Worm (Caenorhabditis elegans) whole organism, L3 larva: Measurements from ENCODE around the gene adbp-1.

Experiments
- R02D3.7 ChIP-seq: fragments of 150-350 bp; optimal IDR thresholded peaks from 2 replicates; lab custom pipeline; 2014; ENCODE audit warnings: missing biosample characterization, missing genetic modification characterization
- ZK546.5 ChIP-seq: sonication (generic microtip); optimal IDR thresholded peaks from 2 replicates; lab custom pipeline; 2017; ENCODE audit warnings: missing biosample characterization, missing genetic modification characterization
- aly-2 ChIP-seq: fragments of 150-350 bp; optimal IDR thresholded peaks from 2 replicates; lab custom pipeline; 2014; ENCODE audit warnings: missing biosample characterization, missing genetic modification characterization
- ama-1 ChIP-seq: fragments of 150-350 bp; optimal IDR thresholded peaks from 2 replicates; lab custom pipeline; 2018
- ceh-16 ChIP-seq: sonication (generic microtip); optimal IDR thresholded peaks from 2 replicates; lab custom pipeline; 2017; ENCODE audit warnings: missing biosample characterization, missing genetic modification characterization
- ceh-9 ChIP-seq: sonication (generic microtip); optimal IDR thresholded peaks from 2 replicates; lab custom pipeline; 2018; ENCODE audit warnings: missing biosample characterization, missing genetic modification characterization
- daf-12 ChIP-seq: fragments of 150-350 bp; optimal IDR thresholded peaks from 2 replicates; lab custom pipeline; 2014; ENCODE audit warnings: missing biosample characterization, missing genetic modification reagents, missing genetic modification characterization
- egl-27 ChIP-seq: sonication (generic microtip); optimal IDR thresholded peaks from 4 replicates; lab custom pipeline; 2017; ENCODE audit warnings: missing biosample characterization, missing genetic modification reagents, missing genetic modification characterization
- elt-2 ChIP-seq: sonication (generic microtip); optimal IDR thresholded peaks from 2 replicates; lab custom pipeline; 2016; ENCODE audit warnings: missing genetic modification reagents, mild to moderate bottlenecking, missing genetic modification characterization, missing compliant biosample characterization
- elt-3 ChIP-seq, 3 experiments: fragments of 150-350 bp in 1 of 3; sonication (generic microtip) in 2 of 3; optimal IDR thresholded peaks; 2 replicates in 2 of 3; 4 replicates in 1 of 3; lab custom pipeline; 2014 to 2017; ENCODE audit warnings: missing biosample characterization in 3 of 3, missing genetic modification characterization in 3 of 3
- fkh-10 ChIP-seq: sonication (generic microtip); optimal IDR thresholded peaks from 2 replicates; lab custom pipeline; 2017; ENCODE audit warnings: missing biosample characterization, missing genetic modification reagents, missing genetic modification characterization
- fkh-2 ChIP-seq: fragments of 150-350 bp; optimal IDR thresholded peaks from 2 replicates; lab custom pipeline; 2014; ENCODE audit warnings: missing biosample characterization, missing genetic modification reagents, missing genetic modification characterization
- fos-1 ChIP-seq: fragments of 150-350 bp; optimal IDR thresholded peaks from 2 replicates; lab custom pipeline; 2014; ENCODE audit warnings: missing biosample characterization, missing genetic modification characterization
- hmg-11 ChIP-seq: sonication (generic microtip); optimal IDR thresholded peaks from 2 replicates; lab custom pipeline; 2016; ENCODE audit warnings: missing genetic modification characterization, missing compliant biosample characterization
- jun-1 ChIP-seq: fragments of 150-350 bp; optimal IDR thresholded peaks from 2 replicates; lab custom pipeline; 2014; ENCODE audit warnings: missing biosample characterization, missing genetic modification reagents, missing genetic modification characterization
- lin-15B ChIP-seq: fragments of 150-350 bp; optimal IDR thresholded peaks from 2 replicates; lab custom pipeline; 2014; ENCODE audit warnings: missing biosample characterization, missing genetic modification characterization
- lin-39 ChIP-seq: fragments of 150-350 bp; optimal IDR thresholded peaks from 2 replicates; lab custom pipeline; 2018; ENCODE audit warnings: missing biosample characterization, missing genetic modification reagents, missing genetic modification characterization
- lsy-12 ChIP-seq: sonication (generic microtip); optimal IDR thresholded peaks from 2 replicates; lab custom pipeline; 2016; ENCODE audit warnings: mild to moderate bottlenecking, missing genetic modification characterization, missing compliant biosample characterization
- mdl-1 ChIP-seq: fragments of 150-350 bp; optimal IDR thresholded peaks from 2 replicates; lab custom pipeline; 2014; ENCODE audit warnings: missing biosample characterization, missing genetic modification characterization
- mml-1 ChIP-seq: fragments of 150-350 bp; sonication (generic microtip); optimal IDR thresholded peaks from 3 replicates; lab custom pipeline; 2014; ENCODE audit warnings: missing biosample characterization, missing genetic modification characterization
- nhr-11 ChIP-seq: fragments of 150-350 bp; optimal IDR thresholded peaks from 2 replicates; lab custom pipeline; 2014; ENCODE audit warnings: missing biosample characterization, missing genetic modification characterization
- nhr-12 ChIP-seq: fragments of 150-350 bp; optimal IDR thresholded peaks from 2 replicates; lab custom pipeline; 2014; ENCODE audit warnings: missing biosample characterization, missing genetic modification characterization
- nhr-23 ChIP-seq: fragments of 150-350 bp; optimal IDR thresholded peaks from 2 replicates; lab custom pipeline; 2014; ENCODE audit warnings: missing biosample characterization, missing genetic modification reagents, missing genetic modification characterization
- nhr-237 ChIP-seq: fragments of 150-350 bp; optimal IDR thresholded peaks from 2 replicates; lab custom pipeline; 2014; ENCODE audit warnings: missing biosample characterization, missing genetic modification characterization
- nhr-25 ChIP-seq: sonication (generic microtip); optimal IDR thresholded peaks from 2 replicates; lab custom pipeline; 2017; ENCODE audit warnings: missing biosample characterization, missing genetic modification characterization
- nhr-28 ChIP-seq: fragments of 150-350 bp; optimal IDR thresholded peaks from 2 replicates; lab custom pipeline; 2014; ENCODE audit warnings: missing biosample characterization, missing genetic modification characterization
- nhr-43 ChIP-seq: sonication (generic microtip); optimal IDR thresholded peaks from 2 replicates; lab custom pipeline; 2016; ENCODE audit warnings: mild to moderate bottlenecking, missing genetic modification characterization, missing compliant biosample characterization; ENCODE audit not compliant: poor library complexity, severe bottlenecking
- nhr-67 ChIP-seq: fragments of 150-350 bp; optimal IDR thresholded peaks from 2 replicates; lab custom pipeline; 2014; ENCODE audit warnings: missing biosample characterization, missing genetic modification characterization
- nhr-76 ChIP-seq: fragments of 150-350 bp; sonication (generic microtip); optimal IDR thresholded peaks from 5 replicates; lab custom pipeline; 2014; ENCODE audit warnings: missing biosample characterization, missing genetic modification characterization
- nhr-77 ChIP-seq: fragments of 150-350 bp; optimal IDR thresholded peaks from 2 replicates; lab custom pipeline; 2014; ENCODE audit warnings: missing biosample characterization, missing genetic modification characterization
- pqm-1 ChIP-seq: fragments of 150-350 bp; optimal IDR thresholded peaks from 2 replicates; lab custom pipeline; 2017; ENCODE audit warnings: missing biosample characterization, missing genetic modification characterization, inconsistent platforms
- sea-2 ChIP-seq: fragments of 150-350 bp; sonication (generic microtip); optimal IDR thresholded peaks from 4 replicates; lab custom pipeline; 2014; ENCODE audit warnings: missing biosample characterization, missing genetic modification reagents, missing genetic modification characterization
- skn-1 ChIP-seq: fragments of 150-350 bp; optimal IDR thresholded peaks from 2 replicates; lab custom pipeline; 2014; ENCODE audit warnings: missing biosample characterization, missing genetic modification characterization
- tbx-2 ChIP-seq: sonication (generic microtip); optimal IDR thresholded peaks from 2 replicates; lab custom pipeline; 2016; ENCODE audit warnings: mild to moderate bottlenecking, missing genetic modification characterization, missing compliant biosample characterization
- unc-39 ChIP-seq: sonication (generic microtip); optimal IDR thresholded peaks from 4 replicates; lab custom pipeline; 2017; ENCODE audit warnings: missing biosample characterization, missing genetic modification characterization
- unc-62 ChIP-seq: fragments of 150-350 bp; sonication (generic microtip); optimal IDR thresholded peaks from 4 replicates; lab custom pipeline; 2014; ENCODE audit warnings: missing biosample characterization, missing genetic modification reagents, missing genetic modification characterization
- zag-1 ChIP-seq: fragments of 150-350 bp; optimal IDR thresholded peaks from 2 replicates; lab custom pipeline; 2014; ENCODE audit warnings: missing biosample characterization, missing genetic modification characterization
- ztf-11 ChIP-seq: fragments of 150-350 bp; optimal IDR thresholded peaks from 2 replicates; lab custom pipeline; 2014; ENCODE audit warnings: missing biosample characterization, missing genetic modification characterization

adbp-1 gene

DNA sequence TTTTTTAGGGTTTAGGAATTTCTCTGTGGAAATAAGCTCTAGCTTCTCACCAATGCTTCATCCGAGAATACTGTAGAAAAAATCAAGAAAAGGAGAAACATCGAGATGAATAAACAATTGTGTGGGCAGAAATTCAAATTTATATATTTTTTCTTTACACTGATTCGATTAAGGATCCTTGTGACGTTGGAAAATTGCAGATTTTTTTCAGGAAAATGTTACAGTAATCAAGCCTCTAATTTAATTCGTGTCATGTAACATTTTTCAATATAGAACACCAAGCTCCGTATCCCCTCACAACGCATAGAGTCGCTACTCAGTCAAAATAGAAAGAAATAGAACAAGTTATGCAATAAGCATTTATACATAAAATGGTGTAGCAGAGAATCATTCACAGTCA is 32.4 kb downstream of the adbp-1 start, which contains the start of gene W02B12.16:
Gene W02B12.16 (minus strand): TSS at position 101 of the 400 bp plus-strand sequence.
- TF ChIP-seq nhr-43 (tag; lab: Kevin White, UChicago) (peak; percentile 2), nhr-77 (tag; lab: Kevin White, UChicago) (no peak)
- TF ChIP-seq, all 47 proteins: peak for 1

DNA sequence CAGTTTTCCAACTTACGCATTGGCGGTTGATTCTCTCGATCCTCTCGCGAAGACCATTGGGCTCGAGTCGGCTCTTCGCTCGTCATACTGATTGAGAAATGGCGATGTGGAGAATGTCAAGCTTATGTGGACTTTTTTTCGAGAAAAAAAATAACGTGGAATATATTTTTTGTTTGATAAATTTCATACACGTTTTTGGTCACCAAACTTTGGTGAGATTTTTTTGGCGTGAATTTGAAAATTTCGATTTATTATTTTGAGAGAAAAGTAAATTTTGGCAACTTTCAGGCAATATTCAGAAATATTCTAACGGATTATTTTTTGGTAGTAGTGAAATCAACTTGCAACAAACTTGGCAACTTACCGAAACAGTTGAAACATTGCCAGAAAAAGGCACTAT is 35.1 kb downstream of the adbp-1 start, which contains the start of gene W02B12.12:
Gene W02B12.12 (minus strand): TSS at position 101 of the 400 bp plus-strand sequence.
- no peak for TF ChIP-seq lin-15B
- TF ChIP-seq unc-62 (GFP tag; lab: Kevin White, UChicago) = no peak
- TF ChIP-seq sea-2 = no peak
- no peak for TF ChIP-seq lsy-12 (tag; lab: Kevin White, UChicago)
- TF ChIP-seq nhr-67 (tag; lab: Kevin White, UChicago) = no peak
- TF ChIP-seq elt-2 (tag; lab: Kevin White, UChicago) = no peak
- TF ChIP-seq nhr-12 (tag; lab: Kevin White, UChicago) = no peak
- no peak for TF ChIP-seq aly-2 (tag; lab: Kevin White, UChicago)
- TF ChIP-seq ztf-11 (tag; lab: Kevin White, UChicago) = no peak
- no peak for TF ChIP-seq unc-39 (tag; lab: Kevin White, UChicago)

DNA sequence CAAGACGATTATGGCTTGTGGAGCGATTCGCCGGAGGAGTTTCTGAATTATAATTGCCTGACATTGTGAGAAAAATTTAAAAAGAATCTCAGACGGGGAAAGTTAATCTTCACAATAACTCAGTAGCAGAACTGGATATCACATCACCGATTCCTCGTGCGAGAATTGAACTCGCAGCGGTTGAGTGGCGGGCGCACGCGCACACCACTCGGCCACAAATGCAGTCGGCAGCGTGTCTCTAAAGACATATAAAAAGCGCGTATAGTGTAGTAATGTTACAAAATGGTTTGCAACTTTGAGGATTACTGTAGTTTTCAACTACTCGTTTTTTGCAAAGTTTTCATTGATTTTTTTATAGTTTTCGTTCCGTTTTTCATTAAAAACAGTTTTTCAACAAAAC is 40.6 kb downstream of the adbp-1 start:
- TF ChIP-seq fos-1 (tag; lab: Kevin White, UChicago) (no peak), lin-15B (peak; percentile 32), ztf-11 (tag; lab: Kevin White, UChicago) (no peak), jun-1 (tag; lab: Kevin White, UChicago) (peak; percentile 9), nhr-23 (tag; lab: Kevin White, UChicago) (peak; percentile 36), skn-1 (tag; lab: Kevin White, UChicago) (peak; percentile 48), nhr-77 (tag; lab: Kevin White, UChicago) (peak; percentile 50), hmg-11 (tag; lab: Kevin White, UChicago) (peak; percentile 93), ceh-16 (tag; lab: Kevin White, UChicago) (peak; percentile 34), tbx-2 (tag; lab: Kevin White, UChicago) (peak; percentile 47), nhr-25 (tag; lab: Kevin White, UChicago) (peak; percentile 77), lin-39 (tag; lab: Kevin White, UChicago) (peak; percentile 81), lsy-12 (tag; lab: Kevin White, UChicago) (peak; percentile 91), unc-39 (tag; lab: Kevin White, UChicago) (no peak), sea-2 (no peak), pqm-1 (tag; lab: Kevin White, UChicago) (peak; percentile 29), ceh-9 (no peak), nhr-43 (tag; lab: Kevin White, UChicago) (peak; percentile 86), ama-1 (lab: Kevin White, UChicago) (no peak), elt-2 (tag; lab: Kevin White, UChicago) (peak; percentile 54)

DNA sequence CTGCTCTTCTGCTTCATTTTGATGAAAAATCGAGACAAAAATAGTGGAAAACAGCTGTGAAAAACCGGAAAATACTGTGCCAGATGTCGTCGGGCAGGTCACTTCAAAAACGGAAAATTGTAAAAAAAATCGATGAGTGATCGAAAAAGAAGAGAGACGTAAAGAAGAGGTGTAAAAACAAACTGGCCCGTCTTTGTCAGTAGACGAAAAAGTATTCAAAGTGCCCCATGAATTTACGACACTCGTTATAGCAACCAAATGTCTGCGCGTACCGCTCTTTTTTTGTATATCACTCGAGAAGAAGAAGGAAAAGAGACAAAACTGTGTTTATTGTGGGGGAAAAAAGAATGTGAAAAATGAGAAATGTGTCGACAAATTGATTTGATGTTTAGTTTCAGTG is 41.2 kb downstream of the adbp-1 start, which contains the start of gene twk-5:
Gene twk-5 (minus strand): TSS at position 101 of the 400 bp plus-strand sequence.
- TF ChIP-seq aly-2 (tag; lab: Kevin White, UChicago) (no peak), ama-1 (lab: Kevin White, UChicago) (peak; percentile 39), nhr-43 (tag; lab: Kevin White, UChicago) (no peak), skn-1 (tag; lab: Kevin White, UChicago) (no peak)

DNA sequence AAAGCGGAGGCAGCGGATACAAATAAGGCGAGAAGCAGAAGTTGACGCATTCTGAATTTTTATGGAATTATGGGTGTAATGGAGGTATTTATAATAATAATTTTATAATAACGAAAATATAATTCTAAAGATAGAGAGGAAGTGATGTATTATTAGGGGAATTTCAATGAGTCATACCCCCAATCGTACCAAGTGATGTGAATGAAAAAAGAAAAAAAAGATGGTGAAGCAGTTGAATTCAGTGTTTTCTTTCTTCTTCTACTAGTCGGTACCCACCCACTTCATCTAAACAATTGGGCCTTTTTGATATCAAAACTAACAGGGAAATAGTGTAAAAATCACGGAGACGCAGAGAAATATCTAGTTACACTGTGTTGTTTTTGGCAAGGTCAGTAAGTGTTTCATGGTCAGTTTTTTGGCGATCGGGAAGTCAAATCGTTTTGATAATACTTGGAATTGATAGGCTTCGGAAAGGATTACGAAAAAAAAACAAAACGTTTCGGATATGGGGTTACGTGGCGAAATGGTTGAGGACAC is 42.8 kb downstream of the adbp-1 start, which contains the start of gene ttr-18:
Gene ttr-18 (minus strand): TSS at position 51 of the 537 bp plus-strand sequence.
- TF ChIP-seq hmg-11 (tag; lab: Kevin White, UChicago) = no peak
- TF ChIP-seq nhr-237 (tag; lab: Kevin White, UChicago) = no peak
- no peak for TF ChIP-seq ztf-11 (tag; lab: Kevin White, UChicago)
- peak; percentile 37 for TF ChIP-seq nhr-25 (tag; lab: Kevin White, UChicago)
- TF ChIP-seq nhr-12 (tag; lab: Kevin White, UChicago) = no peak
- TF ChIP-seq daf-12 = no peak
- no peak for TF ChIP-seq nhr-11 (tag; lab: Kevin White, UChicago)
- no peak for TF ChIP-seq unc-62 (GFP tag; lab: Kevin White, UChicago)
- TF ChIP-seq nhr-23 (tag; lab: Kevin White, UChicago) = peak; percentile 4
- TF ChIP-seq mml-1 (tag; lab: Kevin White, UChicago) = no peak
- TF ChIP-seq lsy-12 (tag; lab: Kevin White, UChicago) = no peak
- no peak for TF ChIP-seq lin-39 (tag; lab: Kevin White, UChicago)
- TF ChIP-seq jun-1 (tag; lab: Kevin White, UChicago) = no peak
- TF ChIP-seq zag-1 = no peak
- no peak for TF ChIP-seq fkh-10 (GFP tag; lab: Kevin White, UChicago)
- TF ChIP-seq ceh-9 = no peak
- TF ChIP-seq ZK546.5 = no peak
- TF ChIP-seq R02D3.7 (tag; lab: Kevin White, UChicago) = no peak
- no peak for TF ChIP-seq nhr-67 (tag; lab: Kevin White, UChicago)
- TF ChIP-seq egl-27 (tag; lab: Kevin White, UChicago) = peak; percentile 12
- no peak for TF ChIP-seq fkh-2 (tag; lab: Kevin White, UChicago)
- TF ChIP-seq nhr-76 (tag; lab: Kevin White, UChicago) = no peak
- TF ChIP-seq elt-3 (tag; optimal IDR thresholded peaks at IDR 0.05; lab: Kevin White, UChicago) = no peak
- no peak for TF ChIP-seq nhr-28 (tag; lab: Kevin White, UChicago)
- TF ChIP-seq mdl-1 (tag; lab: Kevin White, UChicago) = no peak
- TF ChIP-seq elt-2 (tag; lab: Kevin White, UChicago) = no peak
- no peak for TF ChIP-seq nhr-77 (tag; lab: Kevin White, UChicago)
